Worm (Caenorhabditis elegans) whole organism, midembryonic: ENCODE results near the gene T23F2.2.

Experiments used
- T22C8.4 ChIP-seq: fragments of 200-800 bp; sonication (Bioruptor generic); IDR thresholded peaks from 2 replicates; pipeline ENCODE4 v1.3.6; 2022; ENCODE audit warnings: missing genetic modification characterization, missing compliant biosample characterization
- cog-1 ChIP-seq: sonication (generic microtip); optimal IDR thresholded peaks from 2 replicates; lab custom pipeline; 2016; ENCODE audit warnings: missing genetic modification characterization, missing compliant biosample characterization
- flt-1 ChIP-seq: fragments of 200-800 bp; sonication (Bioruptor generic); IDR thresholded peaks from 2 replicates; pipeline ENCODE4 v1.3.6; 2022; ENCODE audit warnings: missing genetic modification characterization, missing compliant biosample characterization
- klf-2 ChIP-seq: fragments of 200-800 bp; sonication (Bioruptor generic); conservative IDR thresholded peaks from 2 replicates; pipeline ENCODE4 v1.3.6; 2022; ENCODE audit warnings: missing genetic modification reagents, missing genetic modification characterization, missing compliant biosample characterization
- med-1 ChIP-seq: sonication (generic microtip); optimal IDR thresholded peaks from 2 replicates; lab custom pipeline; 2017; ENCODE audit warnings: missing genetic modification characterization, mild to moderate bottlenecking, missing compliant biosample characterization, antibody characterized with exemption, missing genetic modification reagents; ENCODE audit not compliant: insufficient read depth
- ref-1 ChIP-seq: fragments of 200-800 bp; sonication (Bioruptor generic); conservative IDR thresholded peaks from 2 replicates; pipeline ENCODE4 v1.3.6; 2022; ENCODE audit warnings: missing genetic modification reagents, missing genetic modification characterization, missing compliant biosample characterization
- tab-1 ChIP-seq: fragments of 200-800 bp; sonication (Bioruptor generic); IDR thresholded peaks from 2 replicates; pipeline ENCODE4 v1.3.6; 2022; ENCODE audit warnings: missing genetic modification characterization, missing compliant biosample characterization
- ztf-23 ChIP-seq: fragments of 200-800 bp; sonication (Bioruptor generic); IDR thresholded peaks from 2 replicates; pipeline ENCODE4 v1.3.6; 2022; ENCODE audit warnings: missing genetic modification reagents, missing genetic modification characterization, missing compliant biosample characterization
- ztf-29 ChIP-seq: fragments of 200-800 bp; sonication (Bioruptor generic); IDR thresholded peaks from 2 replicates; pipeline ENCODE4 v1.3.6; 2022; ENCODE audit warnings: missing genetic modification reagents, missing genetic modification characterization, missing compliant biosample characterization

T23F2.2 gene

ce11 chrX:5458750-5459149 lies 46.3 kb downstream of the T23F2.2 start:
- TF ChIP-seq flt-1 (GFP tag; lab: Robert Waterston, UW) (no peak), ref-1 (GFP tag; lab: Robert Waterston, UW) (no peak), tab-1 (GFP tag; lab: Robert Waterston, UW) (no peak), klf-2 (GFP tag; lab: Robert Waterston, UW) (no peak), T22C8.4 (no peak), ztf-29 (GFP tag; lab: Robert Waterston, UW) (no peak), med-1 (no peak), cog-1 (tag; lab: Kevin White, UChicago) (no peak), ztf-23 (GFP tag; lab: Robert Waterston, UW) (no peak)

ce11 chrX:5458043-5458442 lies 47.0 kb downstream of the T23F2.2 start:
- TF ChIP-seq klf-2 (GFP tag; lab: Robert Waterston, UW) (no peak), cog-1 (tag; lab: Kevin White, UChicago) (no peak), flt-1 (GFP tag; lab: Robert Waterston, UW) (no peak), T22C8.4 (no peak), tab-1 (GFP tag; lab: Robert Waterston, UW) (no peak), med-1 (no peak), ztf-23 (GFP tag; lab: Robert Waterston, UW) (no peak), ref-1 (GFP tag; lab: Robert Waterston, UW) (no peak), ztf-29 (GFP tag; lab: Robert Waterston, UW) (no peak)

ce11 chrX:5457184-5457583 lies 47.9 kb downstream of the T23F2.2 start:
- TF ChIP-seq T22C8.4, result no peak
- TF ChIP-seq med-1, result no peak
- TF ChIP-seq tab-1 (GFP tag; lab: Robert Waterston, UW), result no peak
- no peak for TF ChIP-seq ztf-23 (GFP tag; lab: Robert Waterston, UW)
- no peak for TF ChIP-seq klf-2 (GFP tag; lab: Robert Waterston, UW)
- no peak for TF ChIP-seq flt-1 (GFP tag; lab: Robert Waterston, UW)
- no peak for TF ChIP-seq cog-1 (tag; lab: Kevin White, UChicago)
- no peak for TF ChIP-seq ref-1 (GFP tag; lab: Robert Waterston, UW)
- no peak for TF ChIP-seq ztf-29 (GFP tag; lab: Robert Waterston, UW)

- no peak for TF ChIP-seq tab-1 (GFP tag; lab: Robert Waterston, UW)
- no peak for TF ChIP-seq flt-1 (GFP tag; lab: Robert Waterston, UW)
- TF ChIP-seq ztf-23 (GFP tag; lab: Robert Waterston, UW), result no peak
- TF ChIP-seq ref-1 (GFP tag; lab: Robert Waterston, UW), result no peak
- TF ChIP-seq T22C8.4, result no peak
- no peak for TF ChIP-seq med-1
- TF ChIP-seq klf-2 (GFP tag; lab: Robert Waterston, UW), result no peak
- TF ChIP-seq ztf-29 (GFP tag; lab: Robert Waterston, UW), result no peak
- TF ChIP-seq cog-1 (tag; lab: Kevin White, UChicago), result no peak
These were observed 49.9 kb downstream of the T23F2.2 start for ce11 chrX:5455107-5455506.

- no peak for TF ChIP-seq ztf-29 (GFP tag; lab: Robert Waterston, UW)
- TF ChIP-seq flt-1 (GFP tag; lab: Robert Waterston, UW), result no peak
- no peak for TF ChIP-seq cog-1 (tag; lab: Kevin White, UChicago)
These were observed 53.3 kb downstream of the T23F2.2 start for ce11 chrX:5451706-5452105.

ce11 chrX:5450773-5451447 lies 54.1 kb downstream of the T23F2.2 start, which contains the start of gene C25F6.6:
Gene C25F6.6 (minus strand): TSS chrX:5450823.
- no peak for TF ChIP-seq klf-2 (GFP tag; lab: Robert Waterston, UW)
- no peak for TF ChIP-seq tab-1 (GFP tag; lab: Robert Waterston, UW)
- no peak for TF ChIP-seq ztf-23 (GFP tag; lab: Robert Waterston, UW)
- TF ChIP-seq T22C8.4, result no peak
- TF ChIP-seq ztf-29 (GFP tag; lab: Robert Waterston, UW), result no peak
- TF ChIP-seq med-1, result no peak
- no peak for TF ChIP-seq flt-1 (GFP tag; lab: Robert Waterston, UW)
- no peak for TF ChIP-seq cog-1 (tag; lab: Kevin White, UChicago)
- TF ChIP-seq ref-1 (GFP tag; lab: Robert Waterston, UW), result no peak

ce11 chrX:5447941-5448340 lies 57.1 kb downstream of the T23F2.2 start, which contains the start of gene C25F6.8:
Gene C25F6.8 (plus strand): TSS chrX:5448241.
- no peak for TF ChIP-seq flt-1 (GFP tag; lab: Robert Waterston, UW)
- no peak for TF ChIP-seq tab-1 (GFP tag; lab: Robert Waterston, UW)
- TF ChIP-seq T22C8.4, result no peak
- TF ChIP-seq ztf-23 (GFP tag; lab: Robert Waterston, UW), result no peak
- no peak for TF ChIP-seq klf-2 (GFP tag; lab: Robert Waterston, UW)
- no peak for TF ChIP-seq cog-1 (tag; lab: Kevin White, UChicago)
- TF ChIP-seq ref-1 (GFP tag; lab: Robert Waterston, UW), result no peak
- TF ChIP-seq ztf-29 (GFP tag; lab: Robert Waterston, UW), result no peak
- TF ChIP-seq med-1, result no peak

- TF ChIP-seq ref-1 (GFP tag; lab: Robert Waterston, UW), result no peak
- no peak for TF ChIP-seq klf-2 (GFP tag; lab: Robert Waterston, UW)
- no peak for TF ChIP-seq med-1
- TF ChIP-seq ztf-23 (GFP tag; lab: Robert Waterston, UW), result no peak
- no peak for TF ChIP-seq T22C8.4
- TF ChIP-seq cog-1 (tag; lab: Kevin White, UChicago), result no peak
- no peak for TF ChIP-seq ztf-29 (GFP tag; lab: Robert Waterston, UW)
- no peak for TF ChIP-seq flt-1 (GFP tag; lab: Robert Waterston, UW)
- TF ChIP-seq tab-1 (GFP tag; lab: Robert Waterston, UW), result no peak
These were observed 57.7 kb downstream of the T23F2.2 start for ce11 chrX:5447381-5447780.
